Worm (Caenorhabditis elegans) whole organism, L4 larva: ENCODE measurements around the gene Y43C5A.2.
A peak's percentile ranks its signal among the peaks of the same experiment; 100 is the strongest.

Experiments
- D1046.2 ChIP-seq: fragments of 200-800 bp; sonication (Bioruptor generic); IDR thresholded peaks from 2 replicates; pipeline ENCODE4 v1.3.6; 2022; ENCODE audit warnings: missing genetic modification characterization, missing compliant biosample characterization
- F26F4.8 ChIP-seq: fragments of 200-800 bp; sonication (Bioruptor generic); conservative IDR thresholded peaks from 2 replicates; pipeline ENCODE4 v1.3.6; 2022; ENCODE audit warnings: missing genetic modification characterization, missing compliant biosample characterization
- F37D6.2 ChIP-seq: sonication (generic microtip); optimal IDR thresholded peaks from 2 replicates; lab custom pipeline; 2016; ENCODE audit warnings: mild to moderate bottlenecking, missing genetic modification characterization, missing compliant biosample characterization
- F49E8.2 ChIP-seq: sonication (generic microtip); optimal IDR thresholded peaks from 2 replicates; lab custom pipeline; 2016; ENCODE audit warnings: missing compliant biosample characterization, mild to moderate bottlenecking, missing genetic modification characterization, borderline replicate concordance
- R02D3.7 ChIP-seq: fragments of 150-350 bp; sonication (generic microtip); optimal IDR thresholded peaks from 3 replicates; lab custom pipeline; 2014; ENCODE audit warnings: missing biosample characterization, missing genetic modification characterization
- T20F7.1 ChIP-seq: fragments of 200-800 bp; sonication (Bioruptor generic); optimal IDR thresholded peaks from 2 replicates; lab custom pipeline; 2018; ENCODE audit warnings: mild to moderate bottlenecking, missing genetic modification characterization, missing compliant biosample characterization
- ZK546.5 ChIP-seq, 2 experiments: sonication (generic microtip); optimal IDR thresholded peaks; 2 replicates each; lab custom pipeline; 2017; ENCODE audit warnings: missing biosample characterization in 2 of 2, missing genetic modification characterization in 2 of 2
- aha-1 ChIP-seq: fragments of 150-350 bp; peaks from one replicate; lab custom pipeline; 2014; ENCODE audit warnings: missing biosample characterization, missing genetic modification characterization
- ama-1 ChIP-seq: fragments of 150-350 bp; optimal IDR thresholded peaks from 2 replicates; lab custom pipeline; 2014; ENCODE audit warnings: inconsistent platforms, mixed read lengths
- attf-4 ChIP-seq: sonication (generic microtip); optimal IDR thresholded peaks from 3 replicates; lab custom pipeline; 2017; ENCODE audit warnings: missing biosample characterization, missing genetic modification characterization
- ceh-20 ChIP-seq: fragments of 200-800 bp; sonication (Bioruptor generic); IDR thresholded peaks from 2 replicates; pipeline ENCODE4 v1.3.6; 2022; ENCODE audit warnings: missing genetic modification reagents, missing genetic modification characterization, missing compliant biosample characterization
- ceh-62 ChIP-seq: sonication (generic microtip); optimal IDR thresholded peaks from 2 replicates; lab custom pipeline; 2017; ENCODE audit warnings: missing biosample characterization, missing genetic modification characterization
- ceh-82 ChIP-seq: sonication (generic microtip); optimal IDR thresholded peaks from 2 replicates; lab custom pipeline; 2017; ENCODE audit warnings: missing biosample characterization, missing genetic modification characterization
- ctbp-1 ChIP-seq: fragments of 200-800 bp; sonication (Bioruptor generic); IDR thresholded peaks from 2 replicates; pipeline ENCODE4 v1.3.6; 2022; ENCODE audit warnings: missing genetic modification reagents, missing genetic modification characterization, missing compliant biosample characterization
- daf-12 ChIP-seq: fragments of 150-350 bp; optimal IDR thresholded peaks from 2 replicates; lab custom pipeline; 2014; ENCODE audit warnings: missing biosample characterization, missing genetic modification reagents, missing genetic modification characterization
- daf-8 ChIP-seq: fragments of 200-800 bp; sonication (Bioruptor generic); IDR thresholded peaks from 2 replicates; pipeline ENCODE4 v1.3.6; 2022; ENCODE audit warnings: missing genetic modification characterization, missing compliant biosample characterization
- dmd-6 ChIP-seq: fragments of 200-800 bp; sonication (Bioruptor generic); IDR thresholded peaks from 2 replicates; pipeline ENCODE4 v1.3.6; 2022; ENCODE audit warnings: missing genetic modification reagents, missing genetic modification characterization, missing compliant biosample characterization
- dmd-8 ChIP-seq: fragments of 200-800 bp; sonication (Bioruptor generic); IDR thresholded peaks from 2 replicates; pipeline ENCODE4 v1.3.6; 2022; ENCODE audit warnings: missing genetic modification characterization, missing compliant biosample characterization
- dmd-9 ChIP-seq: fragments of 200-800 bp; sonication (Bioruptor generic); IDR thresholded peaks from 2 replicates; pipeline ENCODE4 v1.3.6; 2022; ENCODE audit warnings: missing genetic modification reagents, missing genetic modification characterization, missing compliant biosample characterization
- duxl-1 ChIP-seq: sonication (generic microtip); optimal IDR thresholded peaks from 2 replicates; lab custom pipeline; 2016; ENCODE audit warnings: mild to moderate bottlenecking, missing genetic modification characterization, moderate library complexity, missing compliant biosample characterization; ENCODE audit not compliant: poor library complexity
- egl-27 ChIP-seq: sonication (generic microtip); optimal IDR thresholded peaks from 3 replicates; lab custom pipeline; 2017; ENCODE audit warnings: missing biosample characterization, missing genetic modification reagents, missing genetic modification characterization
- gei-8 ChIP-seq: fragments of 200-800 bp; sonication (Bioruptor generic); optimal IDR thresholded peaks from 2 replicates; lab custom pipeline; 2018; ENCODE audit warnings: mild to moderate bottlenecking, missing genetic modification characterization, missing compliant biosample characterization
- hif-1 ChIP-seq, 2 experiments: sonication (generic microtip); optimal IDR thresholded peaks; 2 replicates each; lab custom pipeline; 2016 to 2017; ENCODE audit warnings: missing compliant biosample characterization in 2 of 2, missing genetic modification characterization in 2 of 2, missing genetic modification reagents in 2 of 2, missing genotype in 2 of 2, mild to moderate bottlenecking in 1 of 2
- lin-29 ChIP-seq: fragments of 200-800 bp; sonication (Bioruptor generic); IDR thresholded peaks from 2 replicates; pipeline ENCODE4 v1.3.6; 2022; ENCODE audit warnings: missing genetic modification reagents, missing genetic modification characterization, missing compliant biosample characterization
- lin-38 ChIP-seq: fragments of 200-800 bp; sonication (Bioruptor generic); IDR thresholded peaks from 2 replicates; pipeline ENCODE4 v1.3.6; 2022; ENCODE audit warnings: missing genetic modification reagents, missing genetic modification characterization, missing compliant biosample characterization
- lin-39 ChIP-seq: fragments of 150-350 bp; optimal IDR thresholded peaks from 2 replicates; lab custom pipeline; 2014; ENCODE audit warnings: missing biosample characterization, missing genetic modification reagents, missing genetic modification characterization
- lir-3 ChIP-seq: sonication (generic microtip); optimal IDR thresholded peaks from 2 replicates; lab custom pipeline; 2016; ENCODE audit warnings: mild to moderate bottlenecking, missing genetic modification characterization, missing compliant biosample characterization
- lsy-2 ChIP-seq, 2 experiments: fragments of 150-350 bp in 1 of 2; sonication (generic microtip) in 1 of 2; optimal IDR thresholded peaks; 2 replicates each; lab custom pipeline; 2014 to 2017; ENCODE audit warnings: missing biosample characterization in 2 of 2, missing genetic modification characterization in 2 of 2
- madf-9 ChIP-seq: fragments of 200-800 bp; sonication (Bioruptor generic); conservative IDR thresholded peaks from 2 replicates; pipeline ENCODE4 v1.3.6; 2022; ENCODE audit warnings: missing genetic modification reagents, missing genetic modification characterization, missing compliant biosample characterization
- mdl-1 ChIP-seq, 2 experiments: fragments of 150-350 bp in 1 of 2; sonication (generic microtip) in 1 of 2; optimal IDR thresholded peaks; 2 replicates each; lab custom pipeline; 2014 to 2017; ENCODE audit warnings: missing biosample characterization in 2 of 2, missing genetic modification characterization in 2 of 2
- mep-1 ChIP-seq: fragments of 150-350 bp; sonication (generic microtip); optimal IDR thresholded peaks from 3 replicates; lab custom pipeline; 2014; ENCODE audit warnings: missing biosample characterization, missing genetic modification characterization
- mxl-3 ChIP-seq: fragments of 200-800 bp; sonication (Bioruptor generic); optimal IDR thresholded peaks from 2 replicates; lab custom pipeline; 2018; ENCODE audit warnings: mild to moderate bottlenecking, missing genetic modification characterization, missing compliant biosample characterization
- nhr-10 ChIP-seq: fragments of 150-350 bp; optimal IDR thresholded peaks from 2 replicates; lab custom pipeline; 2014; ENCODE audit warnings: missing biosample characterization, missing genetic modification characterization
- nhr-11 ChIP-seq: fragments of 150-350 bp; optimal IDR thresholded peaks from 2 replicates; lab custom pipeline; 2014; ENCODE audit warnings: missing biosample characterization, missing genetic modification characterization
- nhr-111 ChIP-seq: fragments of 200-800 bp; sonication (Bioruptor generic); optimal IDR thresholded peaks from 2 replicates; lab custom pipeline; 2018; ENCODE audit warnings: mild to moderate bottlenecking, missing genetic modification characterization, missing compliant biosample characterization
- nhr-237 ChIP-seq: sonication (generic microtip); optimal IDR thresholded peaks from 2 replicates; lab custom pipeline; 2017; ENCODE audit warnings: missing biosample characterization, missing genetic modification characterization
- nhr-28 ChIP-seq: fragments of 150-350 bp; optimal IDR thresholded peaks from 2 replicates; lab custom pipeline; 2014; ENCODE audit warnings: missing biosample characterization, missing genetic modification characterization
- nhr-41 ChIP-seq: fragments of 200-800 bp; sonication (Bioruptor generic); IDR thresholded peaks from 2 replicates; pipeline ENCODE4 v1.3.6; 2022; ENCODE audit warnings: missing genetic modification reagents, missing genetic modification characterization, missing compliant biosample characterization
- nhr-6 ChIP-seq: fragments of 150-350 bp; optimal IDR thresholded peaks from 2 replicates; lab custom pipeline; 2014; ENCODE audit warnings: missing biosample characterization, missing genetic modification characterization
- nhr-76 ChIP-seq: fragments of 150-350 bp; optimal IDR thresholded peaks from 2 replicates; lab custom pipeline; 2014; ENCODE audit warnings: missing biosample characterization, missing genetic modification characterization
- pha-4 ChIP-seq, 2 experiments: fragments of 150-350 bp in 1 of 2; fragments of 200-800 bp in 1 of 2; sonication (Bioruptor generic) in 1 of 2; IDR thresholded peaks in 1 of 2; optimal IDR thresholded peaks in 1 of 2; 2 replicates each; pipeline versions ENCODE4 v1.3.6 to Lab custom; 2014 to 2022; ENCODE audit warnings: missing genetic modification characterization in 2 of 2, missing genetic modification reagents in 2 of 2, missing biosample characterization in 1 of 2, missing compliant biosample characterization in 1 of 2
- php-3 ChIP-seq: fragments of 200-800 bp; sonication (Bioruptor generic); IDR thresholded peaks from 2 replicates; pipeline ENCODE4 v1.3.6; 2022; ENCODE audit warnings: missing genetic modification reagents, missing genetic modification characterization, missing compliant biosample characterization
- pqm-1 ChIP-seq: sonication (generic microtip); optimal IDR thresholded peaks from 2 replicates; lab custom pipeline; 2017; ENCODE audit warnings: missing biosample characterization, missing genetic modification characterization
- rbr-2 ChIP-seq: sonication (generic microtip); optimal IDR thresholded peaks from 2 replicates; lab custom pipeline; 2016; ENCODE audit warnings: missing genotype, missing genetic modification characterization, missing compliant biosample characterization
- snpc-1.2 ChIP-seq: fragments of 200-800 bp; sonication (Bioruptor generic); IDR thresholded peaks from 2 replicates; pipeline ENCODE4 v1.3.6; 2022; ENCODE audit warnings: missing genetic modification reagents, missing genetic modification characterization, missing compliant biosample characterization
- unc-39 ChIP-seq: sonication (generic microtip); optimal IDR thresholded peaks from 2 replicates; lab custom pipeline; 2017; ENCODE audit warnings: missing biosample characterization, missing genetic modification characterization
- unc-62 ChIP-seq, 3 experiments: fragments of 150-350 bp in 1 of 3; sonication (generic microtip); optimal IDR thresholded peaks in 2 of 3; peaks in 1 of 3; 1 replicate in 1 of 3; 2 replicates in 2 of 3; lab custom pipeline; 2014 to 2017; ENCODE audit warnings: missing biosample characterization in 3 of 3, missing genetic modification characterization in 3 of 3, missing genetic modification reagents in 3 of 3, missing genotype in 1 of 3
- zag-1 ChIP-seq: fragments of 150-350 bp; optimal IDR thresholded peaks from 2 replicates; lab custom pipeline; 2014; ENCODE audit warnings: missing biosample characterization, missing genetic modification characterization
- zip-2 ChIP-seq: fragments of 150-350 bp; optimal IDR thresholded peaks from 2 replicates; lab custom pipeline; 2014; ENCODE audit warnings: missing biosample characterization, missing genetic modification characterization

Y43C5A.2 gene

DNA sequence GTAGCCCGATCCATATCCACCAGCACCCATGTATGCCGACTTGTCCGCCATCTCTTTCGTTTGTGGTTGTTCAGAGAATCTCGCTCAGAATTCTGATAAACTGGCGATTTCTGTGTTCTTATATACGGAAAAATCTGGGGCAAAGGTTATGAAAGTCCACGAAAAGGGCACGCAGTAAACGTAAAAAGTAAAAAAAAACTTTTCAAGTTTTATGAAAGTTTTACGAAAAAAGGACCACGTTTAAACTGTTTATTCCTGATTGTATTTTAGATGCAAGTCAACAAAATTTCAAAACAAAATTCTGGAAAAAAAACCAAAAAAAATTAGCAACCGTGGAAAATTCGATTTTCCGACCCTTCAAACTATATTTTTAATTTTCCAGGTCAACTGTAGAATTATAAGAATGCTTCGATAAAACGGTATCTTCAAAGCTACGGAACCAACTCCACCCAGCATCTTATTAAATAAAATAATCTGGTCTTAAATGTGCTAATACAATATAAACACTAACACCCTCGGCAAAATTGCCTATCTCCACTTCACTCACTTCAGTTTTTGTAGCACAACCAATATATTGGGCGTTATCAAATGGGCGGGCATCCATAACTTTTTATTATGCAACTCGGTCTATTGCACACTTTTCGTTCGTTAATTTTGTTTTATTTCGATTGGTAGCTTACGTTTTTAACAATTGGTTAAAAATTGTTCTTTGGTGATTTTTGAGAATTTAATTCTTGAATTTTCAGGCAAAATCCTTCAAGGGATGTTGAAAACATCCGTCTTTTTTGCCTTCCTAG is at the start of gene Y43C5A.2, which contains the start of gene nspd-7:
Gene Y43C5A.2, plus strand, starts transcription at position 747 of the 797 bp plus-strand sequence.
Gene nspd-7, minus strand, starts transcription at position 51 of the 797 bp plus-strand sequence.
- TF ChIP-seq mxl-3: no peak
- TF ChIP-seq R02D3.7 (tag; lab: Kevin White, UChicago): no peak
- TF ChIP-seq dmd-8: no peak
- TF ChIP-seq zag-1 (tag; lab: Kevin White, UChicago): no peak
- TF ChIP-seq unc-62 (GFP tag; optimal IDR thresholded peaks at IDR 0.05 in 1 of 2; lab: Kevin White, UChicago): peak in 1 of 2 experiments; percentile 51
- TF ChIP-seq unc-62 (tag; optimal IDR thresholded peaks at IDR 0.05; lab: Kevin White, UChicago): no peak
- no peak for TF ChIP-seq F49E8.2 (tag; lab: Kevin White, UChicago)
- no peak for TF ChIP-seq duxl-1 (tag; lab: Kevin White, UChicago)
- TF ChIP-seq nhr-10 (tag; lab: Kevin White, UChicago): no peak
- 0 out of 2 replicates have a peak, but pooled peaks have one; percentile 13 for TF ChIP-seq php-3 (GFP tag; lab: Robert Waterston, UW)
- no peak for TF ChIP-seq ctbp-1 (GFP tag; lab: Robert Waterston, UW)
- no peak for TF ChIP-seq attf-4
- no peak for TF ChIP-seq ama-1 (lab: Kevin White, UChicago)
- TF ChIP-seq F26F4.8: no peak
- peak; percentile 6 for TF ChIP-seq pqm-1 (tag; lab: Kevin White, UChicago)
- no peak for TF ChIP-seq zip-2 (tag; lab: Kevin White, UChicago)
- no peak for TF ChIP-seq daf-8 (GFP tag; lab: Robert Waterston, UW)
- TF ChIP-seq rbr-2 (tag; lab: Kevin White, UChicago): no peak
- no peak for TF ChIP-seq ceh-62 (tag; lab: Kevin White, UChicago)
- TF ChIP-seq gei-8 (GFP tag; lab: Kevin White, UChicago): no peak
- no peak for TF ChIP-seq dmd-9 (GFP tag; lab: Robert Waterston, UW)
- TF ChIP-seq pha-4 (GFP tag; IDR thresholded peaks at IDR 0.05; lab: Robert Waterston, UW): no peak
- no peak for TF ChIP-seq pha-4 (tag; optimal IDR thresholded peaks at IDR 0.05; lab: Kevin White, UChicago)
- TF ChIP-seq D1046.2 (GFP tag; lab: Robert Waterston, UW): no peak
- no peak for TF ChIP-seq lsy-2 (tag; optimal IDR thresholded peaks at IDR 0.05; lab: Kevin White, UChicago)
- TF ChIP-seq aha-1 (tag; lab: Kevin White, UChicago): no peak
- no peak for TF ChIP-seq nhr-237 (tag; lab: Kevin White, UChicago)
- TF ChIP-seq lin-38 (GFP tag; lab: Robert Waterston, UW): no peak
- no peak for TF ChIP-seq madf-9 (GFP tag; lab: Robert Waterston, UW)
- TF ChIP-seq dmd-6 (GFP tag; lab: Robert Waterston, UW): peak; percentile 8; the same call in 1 of the 2 replicates
- TF ChIP-seq lin-29 (GFP tag; lab: Robert Waterston, UW): no peak
- TF ChIP-seq F37D6.2 (tag; lab: Kevin White, UChicago): no peak
- TF ChIP-seq nhr-28: peak; percentile 58
- no peak for TF ChIP-seq nhr-76 (tag; lab: Kevin White, UChicago)
- no peak for TF ChIP-seq nhr-6 (tag; lab: Kevin White, UChicago)
- TF ChIP-seq nhr-111: no peak
- no peak for TF ChIP-seq unc-39
- TF ChIP-seq, all 104 proteins: peak for 5

DNA sequence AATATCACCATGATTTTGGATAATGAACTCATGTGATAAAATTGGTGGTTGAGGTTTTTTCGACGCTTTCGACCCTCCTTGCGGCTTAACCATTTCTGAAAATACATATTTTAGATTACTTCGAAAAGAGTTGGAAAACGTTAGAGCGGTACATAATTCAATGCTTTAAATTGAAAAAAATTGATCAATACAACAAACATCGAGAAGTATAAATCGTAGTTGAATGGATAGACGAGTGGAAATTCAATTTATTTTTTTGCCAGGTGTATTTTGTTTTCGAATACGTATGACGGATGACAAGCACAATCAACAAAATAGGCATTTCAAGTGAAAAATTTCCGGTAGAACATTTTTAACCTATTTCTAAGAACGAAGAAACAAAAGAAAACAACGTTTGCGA is 48.5 kb upstream of the Y43C5A.2 start, which contains the start of gene tram-1:
Gene tram-1, minus strand, starts transcription at position 101 of the 400 bp plus-strand sequence.
- no peak for TF ChIP-seq daf-12 (tag; lab: Kevin White, UChicago)
- TF ChIP-seq ZK546.5 (tag; optimal IDR thresholded peaks at IDR 0.05; lab: Kevin White, UChicago): no peak
- TF ChIP-seq hif-1 (tag; optimal IDR thresholded peaks at IDR 0.05; lab: Kevin White, UChicago): no peak
- TF ChIP-seq unc-39: no peak
- no peak for TF ChIP-seq snpc-1.2 (GFP tag; lab: Robert Waterston, UW)
- no peak for TF ChIP-seq nhr-41
- no peak for TF ChIP-seq mep-1
- TF ChIP-seq nhr-237 (tag; lab: Kevin White, UChicago): no peak
- no peak for TF ChIP-seq lin-39 (tag; lab: Kevin White, UChicago)
- TF ChIP-seq pqm-1 (tag; lab: Kevin White, UChicago): no peak
- TF ChIP-seq egl-27 (tag; lab: Kevin White, UChicago): no peak
- no peak for TF ChIP-seq mdl-1 (tag; optimal IDR thresholded peaks at IDR 0.05; lab: Kevin White, UChicago)
- no peak for TF ChIP-seq nhr-11 (tag; lab: Kevin White, UChicago)
- no peak for TF ChIP-seq ceh-20 (GFP tag; lab: Robert Waterston, UW)
- no peak for TF ChIP-seq ceh-82 (tag; lab: Kevin White, UChicago)
- no peak for TF ChIP-seq attf-4
- no peak for TF ChIP-seq T20F7.1 (GFP tag; lab: Kevin White, UChicago)
- no peak for TF ChIP-seq lir-3 (tag; lab: Kevin White, UChicago)
